Worm (Caenorhabditis elegans) whole organism, young adult: Measurements from ENCODE around the gene grl-2.

ENCODE experiments used
- C17E4.6 ChIP-seq: fragments of 200-800 bp; sonication (Bioruptor generic); IDR thresholded peaks from 2 replicates; pipeline ENCODE4 v1.3.6; 2022; ENCODE audit warnings: missing genetic modification reagents, missing genetic modification characterization, missing compliant biosample characterization
- F55B11.4 ChIP-seq: sonication (generic microtip); optimal IDR thresholded peaks from 2 replicates; lab custom pipeline; 2016; ENCODE audit warnings: missing compliant biosample characterization, missing genetic modification characterization, borderline replicate concordance; ENCODE audit not compliant: insufficient read depth
- T07F8.4 ChIP-seq: sonication (generic microtip); optimal IDR thresholded peaks from 2 replicates; lab custom pipeline; 2016; ENCODE audit warnings: mild to moderate bottlenecking, missing genetic modification characterization, moderate library complexity, missing compliant biosample characterization
- ZK185.1 ChIP-seq: sonication (generic microtip); optimal IDR thresholded peaks from 2 replicates; lab custom pipeline; 2016; ENCODE audit warnings: mild to moderate bottlenecking, missing genetic modification characterization, missing compliant biosample characterization; ENCODE audit not compliant: poor library complexity, severe bottlenecking
- akir-1 ChIP-seq: fragments of 200-800 bp; sonication (Bioruptor generic); optimal IDR thresholded peaks from 2 replicates; lab custom pipeline; 2018; ENCODE audit warnings: mild to moderate bottlenecking, missing genetic modification characterization, moderate library complexity, missing compliant biosample characterization
- ama-1 ChIP-seq, 3 experiments: fragments of 150-350 bp in 1 of 3; sonication (generic microtip) in 2 of 3; optimal IDR thresholded peaks; 2 replicates each; lab custom pipeline; 2014 to 2018; ENCODE audit warnings: missing biosample characterization in 2 of 3, missing genetic modification characterization in 2 of 3, missing genetic modification reagents in 2 of 3
- aptf-2 ChIP-seq: fragments of 200-800 bp; sonication (Bioruptor generic); conservative IDR thresholded peaks from 2 replicates; pipeline ENCODE4 v1.3.6; 2022; ENCODE audit warnings: missing genetic modification reagents, missing genetic modification characterization, missing compliant biosample characterization
- bed-1 ChIP-seq: fragments of 200-800 bp; sonication (Bioruptor generic); IDR thresholded peaks from 2 replicates; pipeline ENCODE4 v1.3.6; 2022; ENCODE audit warnings: missing genetic modification reagents, missing genetic modification characterization, missing compliant biosample characterization
- ccch-3 ChIP-seq: fragments of 200-800 bp; sonication (Bioruptor generic); optimal IDR thresholded peaks from 2 replicates; lab custom pipeline; 2018; ENCODE audit warnings: mild to moderate bottlenecking, missing genetic modification characterization, missing compliant biosample characterization
- cebp-1 ChIP-seq, 2 experiments: fragments of 200-800 bp in 1 of 2; sonication (Bioruptor generic) in 1 of 2; sonication (generic microtip) in 1 of 2; IDR thresholded peaks in 1 of 2; optimal IDR thresholded peaks in 1 of 2; 2 replicates each; pipeline versions ENCODE4 v1.3.6 to Lab custom; 2017 to 2022; ENCODE audit warnings: missing compliant biosample characterization in 2 of 2, missing genetic modification characterization in 2 of 2, mild to moderate bottlenecking in 1 of 2, missing genetic modification reagents in 1 of 2, moderate library complexity in 1 of 2
- cebp-2 ChIP-seq: fragments of 200-800 bp; sonication (Bioruptor generic); IDR thresholded peaks from 2 replicates; pipeline ENCODE4 v1.3.6; 2022; ENCODE audit warnings: missing genetic modification characterization, missing compliant biosample characterization
- ceh-91 ChIP-seq: fragments of 200-800 bp; sonication (Bioruptor generic); IDR thresholded peaks from 2 replicates; pipeline ENCODE4 v1.3.6; 2022; ENCODE audit warnings: missing genetic modification reagents, missing genetic modification characterization, missing compliant biosample characterization
- chd-7 ChIP-seq: sonication (generic microtip); optimal IDR thresholded peaks from 2 replicates; lab custom pipeline; 2016; ENCODE audit warnings: mild to moderate bottlenecking, missing genetic modification characterization, moderate library complexity, missing compliant biosample characterization
- dpl-1 ChIP-seq: fragments of 150-350 bp; optimal IDR thresholded peaks from 2 replicates; lab custom pipeline; 2014; ENCODE audit warnings: missing biosample characterization, missing genetic modification reagents, missing genetic modification characterization
- ekl-4 ChIP-seq: fragments of 200-800 bp; sonication (Bioruptor generic); IDR thresholded peaks from 2 replicates; pipeline ENCODE4 v1.3.6; 2022; ENCODE audit warnings: missing genetic modification reagents, missing genetic modification characterization, missing compliant biosample characterization
- ets-4 ChIP-seq: fragments of 200-800 bp; sonication (Bioruptor generic); optimal IDR thresholded peaks from 2 replicates; lab custom pipeline; 2018; ENCODE audit warnings: mild to moderate bottlenecking, missing genetic modification characterization, missing compliant biosample characterization
- gei-17 ChIP-seq: fragments of 200-800 bp; sonication (Bioruptor generic); optimal IDR thresholded peaks from 2 replicates; lab custom pipeline; 2018; ENCODE audit warnings: mild to moderate bottlenecking, missing genetic modification characterization, missing compliant biosample characterization
- hlh-26 ChIP-seq: fragments of 200-800 bp; sonication (Bioruptor generic); conservative IDR thresholded peaks from 2 replicates; pipeline ENCODE4 v1.3.6; 2022; ENCODE audit warnings: missing genetic modification reagents, missing genetic modification characterization, missing compliant biosample characterization
- hmg-1.2 ChIP-seq: fragments of 200-800 bp; sonication (Bioruptor generic); IDR thresholded peaks from 2 replicates; pipeline ENCODE4 v1.3.6; 2022; ENCODE audit warnings: missing genetic modification reagents, missing genetic modification characterization, missing compliant biosample characterization
- hmg-20 ChIP-seq: fragments of 200-800 bp; sonication (Bioruptor generic); IDR thresholded peaks from 2 replicates; pipeline ENCODE4 v1.3.6; 2022; ENCODE audit warnings: missing genetic modification reagents, missing genetic modification characterization, missing compliant biosample characterization
- let-607 ChIP-seq, 2 experiments: fragments of 200-800 bp in 1 of 2; sonication (Bioruptor generic) in 1 of 2; sonication (generic microtip) in 1 of 2; optimal IDR thresholded peaks; 2 replicates each; lab custom pipeline; 2016 to 2018; ENCODE audit warnings: mild to moderate bottlenecking in 2 of 2, missing compliant biosample characterization in 2 of 2, missing genetic modification characterization in 2 of 2, moderate library complexity in 2 of 2, missing genotype in 1 of 2
- lsl-1 ChIP-seq: fragments of 200-800 bp; sonication (Bioruptor generic); optimal IDR thresholded peaks from 2 replicates; lab custom pipeline; 2018; ENCODE audit warnings: mild to moderate bottlenecking, missing genetic modification characterization, moderate library complexity, missing compliant biosample characterization
- madf-8 ChIP-seq: fragments of 200-800 bp; sonication (Bioruptor generic); conservative IDR thresholded peaks from 2 replicates; pipeline ENCODE4 v1.3.6; 2022; ENCODE audit warnings: missing genetic modification reagents, missing genetic modification characterization, missing compliant biosample characterization
- nfyb-1 ChIP-seq: fragments of 200-800 bp; sonication (Bioruptor generic); IDR thresholded peaks from 2 replicates; pipeline ENCODE4 v1.3.6; 2022; ENCODE audit warnings: missing genetic modification reagents, missing genetic modification characterization, missing compliant biosample characterization
- nhr-80 ChIP-seq: sonication (generic microtip); optimal IDR thresholded peaks from 2 replicates; lab custom pipeline; 2016; ENCODE audit warnings: missing genetic modification characterization, missing compliant biosample characterization
- pha-4 ChIP-seq: fragments of 150-350 bp; sonication (generic microtip); optimal IDR thresholded peaks from 2 replicates; lab custom pipeline; 2014; ENCODE audit warnings: missing biosample characterization, missing genetic modification reagents, missing genetic modification characterization
- rcor-1 ChIP-seq: fragments of 200-800 bp; sonication (Bioruptor generic); IDR thresholded peaks from 2 replicates; pipeline ENCODE4 v1.3.6; 2022; ENCODE audit warnings: missing genetic modification reagents, missing genetic modification characterization, missing compliant biosample characterization
- rec-8 ChIP-seq, 2 experiments: sonication (generic microtip); optimal IDR thresholded peaks; 2 replicates each; lab custom pipeline; 2016; ENCODE audit warnings: mild to moderate bottlenecking in 2 of 2, missing genetic modification characterization in 2 of 2, missing genetic modification reagents in 2 of 2, missing genotype in 2 of 2, missing biosample characterization in 1 of 2, missing compliant biosample characterization in 1 of 2, moderate library complexity in 1 of 2
- sea-2 ChIP-seq: fragments of 200-800 bp; sonication (Bioruptor generic); IDR thresholded peaks from 2 replicates; pipeline ENCODE4 v1.3.6; 2022; ENCODE audit warnings: missing genetic modification characterization, missing compliant biosample characterization
- snpc-3.4 ChIP-seq: sonication (generic microtip); optimal IDR thresholded peaks from 2 replicates; lab custom pipeline; 2017; ENCODE audit warnings: missing genetic modification characterization, mild to moderate bottlenecking, missing compliant biosample characterization, antibody characterized with exemption, moderate library complexity, missing genotype, missing genetic modification reagents
- somi-1 ChIP-seq: fragments of 200-800 bp; sonication (Bioruptor generic); optimal IDR thresholded peaks from 2 replicates; lab custom pipeline; 2018; ENCODE audit warnings: mild to moderate bottlenecking, missing genetic modification characterization, missing compliant biosample characterization
- sptf-2 ChIP-seq: fragments of 200-800 bp; sonication (Bioruptor generic); optimal IDR thresholded peaks from 2 replicates; lab custom pipeline; 2018; ENCODE audit warnings: mild to moderate bottlenecking, missing genetic modification characterization, missing compliant biosample characterization
- tbp1 ChIP-seq: fragments of 200-800 bp; sonication (Bioruptor generic); optimal IDR thresholded peaks from 2 replicates; lab custom pipeline; 2018; ENCODE audit warnings: mild to moderate bottlenecking, missing genetic modification characterization, missing compliant biosample characterization
- unc-62 ChIP-seq: fragments of 150-350 bp; optimal IDR thresholded peaks from 2 replicates; lab custom pipeline; 2014; ENCODE audit warnings: missing biosample characterization, missing genetic modification reagents, missing genetic modification characterization
- ztf-18 ChIP-seq: sonication (generic microtip); optimal IDR thresholded peaks from 2 replicates; lab custom pipeline; 2016; ENCODE audit warnings: missing genotype, mild to moderate bottlenecking, missing genetic modification characterization, missing compliant biosample characterization

The grl-2 gene

ce11 chrV:12907436-12907835, 37.4 kb upstream of the grl-2 start:
- no peak for TF ChIP-seq somi-1 (GFP tag; lab: Kevin White, UChicago)
- no peak for TF ChIP-seq sptf-2 (GFP tag; lab: Kevin White, UChicago)
- TF ChIP-seq akir-1 (GFP tag; lab: Kevin White, UChicago) = no peak
- TF ChIP-seq ama-1 (optimal IDR thresholded peaks at IDR 0.05; lab: Kevin White, UChicago) = no peak
- TF ChIP-seq ama-1 (GFP tag; optimal IDR thresholded peaks at IDR 0.05; lab: Kevin White, UChicago) = no peak
- TF ChIP-seq cebp-2 (GFP tag; lab: Robert Waterston, UW) = no peak
- TF ChIP-seq ceh-91 (GFP tag; lab: Robert Waterston, UW) = no peak
- no peak for TF ChIP-seq dpl-1 (GFP tag; lab: Kevin White, UChicago)
- TF ChIP-seq aptf-2 (GFP tag; lab: Robert Waterston, UW) = no peak
- no peak for TF ChIP-seq hlh-26 (GFP tag; lab: Robert Waterston, UW)
- TF ChIP-seq pha-4 = no peak

DNA sequence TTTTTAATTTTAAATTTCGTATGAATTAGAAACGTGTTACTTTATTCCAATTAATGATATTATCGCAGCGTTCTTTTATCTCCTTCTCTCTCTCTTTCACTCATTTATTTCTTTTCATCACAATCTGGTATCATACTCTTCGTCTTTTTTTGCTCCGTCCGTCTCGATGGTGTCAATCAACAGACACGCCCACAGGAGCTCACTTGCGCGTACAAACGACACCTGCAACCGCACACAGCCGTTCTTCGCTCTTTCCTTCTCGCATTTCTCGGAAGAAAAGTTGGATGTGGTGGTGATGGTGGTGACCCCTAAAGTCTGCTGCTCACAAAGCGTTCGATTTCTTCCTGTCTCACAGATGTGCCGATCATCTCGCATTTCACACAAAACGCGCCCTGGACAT, 36.3 kb upstream of the grl-2 start:
- TF ChIP-seq let-607 (tag; optimal IDR thresholded peaks at IDR 0.05; lab: Kevin White, UChicago) (peak in 1 of 2 experiments; percentile 37), nhr-80 (peak; percentile 56), ceh-91 (GFP tag; lab: Robert Waterston, UW) (no peak)
- TF ChIP-seq, all 124 proteins: peak for 2

ce11 chrV:12909544-12910157, 35.2 kb upstream of the grl-2 start, which contains the start of gene nid-1:
Gene nid-1 (plus strand): TSS chrV:12910107.
- TF ChIP-seq hmg-1.2 (GFP tag; lab: Robert Waterston, UW) (peak; percentile 20; the same call in 1 of the 2 replicates), let-607 (tag; optimal IDR thresholded peaks at IDR 0.05; lab: Kevin White, UChicago) (peak in 1 of 2 experiments; percentile 21), hmg-20 (no peak), tbp1 (GFP tag; lab: Kevin White, UChicago) (peak; percentile 14), chd-7 (tag; lab: Kevin White, UChicago) (no peak), nhr-80 (peak; percentile 56)
- TF ChIP-seq, all 124 proteins: peak for 4

- peak; percentile 35 for TF ChIP-seq nhr-80
- TF ChIP-seq nfyb-1 = no peak
- TF ChIP-seq, all 124 proteins: peak for 1
These were observed 25.2 kb upstream of the grl-2 start, which contains the start of gene lipl-1 for ce11 chrV:12919705-12920104. Gene lipl-1 (plus strand): TSS chrV:12919986.

ce11 chrV:12921680-12922079, 23.2 kb upstream of the grl-2 start:
- TF ChIP-seq ZK185.1 (no peak), nhr-80 (peak; percentile 80), cebp-1 (GFP tag; IDR thresholded peaks at IDR 0.05; lab: Robert Waterston, UW) (peak; percentile 52; the same call in 1 of the 2 replicates), cebp-1 (tag; optimal IDR thresholded peaks at IDR 0.05; lab: Kevin White, UChicago) (peak; percentile 63), lsl-1 (no peak), T07F8.4 (tag; lab: Kevin White, UChicago) (no peak)

ce11 chrV:12922308-12922707, 22.6 kb upstream of the grl-2 start, which contains the start of gene dhrs-4:
Gene dhrs-4 (plus strand): TSS chrV:12922608.
- TF ChIP-seq rec-8 (tag; optimal IDR thresholded peaks at IDR 0.05; lab: Kevin White, UChicago) = no peak

DNA sequence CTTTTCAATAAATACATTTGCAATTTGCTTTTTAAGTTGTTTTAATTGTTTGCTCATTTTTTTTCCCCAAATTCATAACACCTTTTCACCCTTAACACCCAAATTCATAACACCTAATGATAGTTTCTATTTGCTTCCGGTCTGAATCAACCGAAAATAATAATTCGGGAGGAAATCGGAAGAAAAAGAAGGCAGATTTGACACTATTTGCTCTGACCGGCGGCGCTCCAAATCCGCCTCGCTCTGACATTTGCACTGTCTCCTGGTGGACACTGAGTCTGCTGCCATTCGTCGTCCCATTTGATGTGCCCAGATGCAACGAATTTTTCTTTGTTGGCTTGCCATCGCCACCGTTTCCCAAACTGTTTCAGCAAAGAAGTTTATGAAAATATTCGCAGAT, 20.7 kb upstream of the grl-2 start, which contains the start of gene pqn-67:
pqn-67 (plus strand) TSS at position 301 of the 400 bp plus-strand sequence.
- no peak for TF ChIP-seq madf-8 (GFP tag; lab: Robert Waterston, UW)
- no peak for TF ChIP-seq gei-17 (GFP tag; lab: Kevin White, UChicago)
- TF ChIP-seq C17E4.6 (GFP tag; lab: Robert Waterston, UW) = no peak
- no peak for TF ChIP-seq ztf-18 (tag; lab: Kevin White, UChicago)
- no peak for TF ChIP-seq ekl-4 (GFP tag; lab: Robert Waterston, UW)
- no peak for TF ChIP-seq unc-62 (GFP tag; lab: Kevin White, UChicago)
- no peak for TF ChIP-seq bed-1 (GFP tag; lab: Robert Waterston, UW)
- no peak for TF ChIP-seq sea-2 (GFP tag; lab: Robert Waterston, UW)
- TF ChIP-seq snpc-3.4 (tag; lab: Kevin White, UChicago) = no peak
- TF ChIP-seq rcor-1 (GFP tag; lab: Robert Waterston, UW) = no peak
- no peak for TF ChIP-seq akir-1 (GFP tag; lab: Kevin White, UChicago)
- TF ChIP-seq nfyb-1 = no peak
- no peak for TF ChIP-seq ets-4 (GFP tag; lab: Kevin White, UChicago)
- TF ChIP-seq sptf-2 (GFP tag; lab: Kevin White, UChicago) = no peak
- no peak for TF ChIP-seq ccch-3
- TF ChIP-seq F55B11.4 (tag; lab: Kevin White, UChicago) = no peak
